Worm (Caenorhabditis elegans): ENCODE measurements around the gene Y51B9A.6.

Gene Y51B9A.6

DNA sequence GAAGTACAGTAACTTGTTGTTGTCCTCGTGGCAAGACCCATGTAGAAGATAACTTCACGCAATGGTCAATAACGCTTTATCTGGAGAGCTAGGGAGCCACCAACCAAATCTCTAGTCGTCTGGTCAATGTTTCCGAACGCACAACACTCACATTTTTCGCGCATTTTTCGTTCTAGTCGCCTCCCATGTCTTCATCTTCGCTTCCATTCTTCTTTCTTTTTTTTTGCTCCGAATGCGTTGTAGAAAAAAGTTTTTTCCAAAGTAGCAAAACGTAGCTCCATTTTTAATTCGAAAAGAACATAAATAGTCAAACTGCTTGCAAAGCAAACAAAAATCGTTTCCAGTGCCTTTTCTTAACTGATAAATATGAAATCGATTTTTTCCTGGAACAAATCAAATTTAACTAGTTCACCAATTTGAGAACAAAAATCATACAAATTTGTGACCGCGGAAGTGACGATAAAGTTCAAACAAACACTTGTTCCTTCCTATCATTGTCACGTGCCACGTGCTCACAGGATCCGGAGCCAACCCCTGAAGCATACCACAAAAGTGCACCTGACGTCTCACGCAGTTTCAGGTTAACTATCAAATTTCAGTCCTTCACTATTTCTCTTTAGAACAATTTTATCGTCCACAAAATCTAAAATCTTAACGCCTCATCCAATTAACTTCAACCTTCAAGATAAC, 16.0 kb upstream of the Y51B9A.6 start:
- TF ChIP-seq zip-2 (tag; optimal IDR thresholded peaks at IDR 0.05) (no peak), ceh-28 (tag; optimal IDR thresholded peaks at IDR 0.05) (no peak), mdl-1 (tag; optimal IDR thresholded peaks at IDR 0.05) (no peak), cey-2 (tag; optimal IDR thresholded peaks at IDR 0.05; ENCODE audit: borderline replicate concordance, insufficient read depth) (no peak), F37D6.2 (tag; optimal IDR thresholded peaks at IDR 0.05) (no peak), hlh-30 (tag; optimal IDR thresholded peaks at IDR 0.05; ENCODE audit: insufficient read depth) (peak; percentile 24), nhr-111 (GFP tag; optimal IDR thresholded peaks at IDR 0.05) (no peak), ama-1 (optimal IDR thresholded peaks at IDR 0.05) (no peak), mxl-2 (GFP tag; conservative IDR thresholded peaks at IDR 0.05) (no peak), daf-8 (GFP tag; IDR thresholded peaks at IDR 0.05) (no peak), ztf-7 (tag; optimal IDR thresholded peaks at IDR 0.05) (no peak), nhr-102 (tag; optimal IDR thresholded peaks at IDR 0.05) (no peak), ceh-44 (GFP tag; IDR thresholded peaks at IDR 0.05) (no peak), daf-19 (GFP tag; conservative IDR thresholded peaks at IDR 0.05) (no peak), fkh-10 (GFP tag; optimal IDR thresholded peaks at IDR 0.05) (no peak), hlh-11 (tag; optimal IDR thresholded peaks at IDR 0.05) (peak; percentile 3), hmg-1.1 (GFP tag; IDR thresholded peaks at IDR 0.05) (no peak), T20F7.1 (GFP tag; optimal IDR thresholded peaks at IDR 0.05) (no peak), pqm-1 (tag; optimal IDR thresholded peaks at IDR 0.05) (no peak), Y5F2A.4 (GFP tag; optimal IDR thresholded peaks at IDR 0.05) (no peak), nhr-42 (GFP tag; IDR thresholded peaks at IDR 0.05) (no peak), lin-1 (GFP tag; IDR thresholded peaks at IDR 0.05) (no peak), unc-62 (GFP tag; optimal IDR thresholded peaks at IDR 0.05 in 1 of 2) (peak in 1 of 2 experiments; percentile 91), unc-62 (tag; optimal IDR thresholded peaks at IDR 0.05) (no peak), lin-13 (GFP tag; optimal IDR thresholded peaks at IDR 0.05) (no peak), ceh-82 (tag; optimal IDR thresholded peaks at IDR 0.05) (no peak), lin-15B (tag; optimal IDR thresholded peaks at IDR 0.05) (no peak), F44E2.7 (GFP tag; IDR thresholded peaks at IDR 0.05) (no peak), nhr-48 (tag; optimal IDR thresholded peaks at IDR 0.05) (no peak), daf-16 (GFP tag; optimal IDR thresholded peaks at IDR 0.05) (no peak), daf-16 (tag; optimal IDR thresholded peaks at IDR 0.05) (peak; percentile 10), nhr-28 (tag; optimal IDR thresholded peaks at IDR 0.05) (peak; percentile 37), dmd-6 (GFP tag; IDR thresholded peaks at IDR 0.05) (peak; percentile 58), dmd-8 (GFP tag; IDR thresholded peaks at IDR 0.05) (no peak), F10B5.3 (tag; optimal IDR thresholded peaks at IDR 0.05) (no peak)

DNA sequence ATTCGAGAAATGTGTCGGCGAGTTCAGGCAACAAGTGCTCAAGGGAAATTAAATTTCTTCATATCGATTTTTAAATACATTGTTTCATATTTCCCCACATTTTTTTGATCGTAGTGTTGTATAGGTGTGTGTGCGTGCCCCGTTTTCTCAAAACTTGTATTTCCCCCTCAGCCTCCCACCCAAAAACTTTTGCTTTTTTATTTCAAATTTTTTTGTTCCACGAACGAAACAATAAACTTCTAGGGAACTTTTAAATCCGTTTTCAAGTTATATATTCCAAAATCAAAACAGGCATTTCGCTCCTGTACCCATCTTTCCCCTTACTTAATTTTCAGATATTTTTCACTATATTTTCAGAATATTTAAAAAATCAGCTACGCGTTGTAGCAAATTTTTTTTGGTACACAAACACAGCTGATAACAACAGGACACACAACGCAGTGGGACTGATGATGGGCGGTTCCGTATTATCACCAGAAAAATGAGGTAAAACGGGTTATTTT, 15.1 kb upstream of the Y51B9A.6 start, which contains the start of the genes M176.4 and M176.16:
Gene M176.4, plus strand, starts transcription at position 301 of the 503 bp plus-strand sequence.
Gene M176.16, plus strand, starts transcription at position 453 of the 503 bp plus-strand sequence.
- TF ChIP-seq nhr-48 (tag; optimal IDR thresholded peaks at IDR 0.05) (no peak), nhr-77 (tag; optimal IDR thresholded peaks at IDR 0.05) (peak; percentile 7), daf-16 (GFP tag; optimal IDR thresholded peaks at IDR 0.05) (no peak), daf-16 (tag; optimal IDR thresholded peaks at IDR 0.05) (peak; percentile 40), hlh-11 (tag; optimal IDR thresholded peaks at IDR 0.05) (no peak), nhr-76 (tag; optimal IDR thresholded peaks at IDR 0.05) (no peak), T20F7.1 (GFP tag; optimal IDR thresholded peaks at IDR 0.05) (no peak), mes-2 (tag; optimal IDR thresholded peaks at IDR 0.05; ENCODE audit: poor library complexity, severe bottlenecking) (peak; percentile 18), dmd-6 (GFP tag; IDR thresholded peaks at IDR 0.05) (no peak), pqm-1 (tag; optimal IDR thresholded peaks at IDR 0.05) (peak; percentile 30)
